Worm (Caenorhabditis elegans): ENCODE results near the gene C11E4.7.

ce11 chrX:9654232-9654631, 37.2 kb downstream of the C11E4.7 start:
- TF ChIP-seq T22C8.4 (GFP tag; IDR thresholded peaks at IDR 0.05) (no peak), ztf-23 (GFP tag; IDR thresholded peaks at IDR 0.05) (no peak)
